Worm (Caenorhabditis elegans) whole organism, L1 larva: ENCODE measurements around the gene H40L08.1.

Experiments
- Y116A8C.19 ChIP-seq: sonication (generic microtip); optimal IDR thresholded peaks from 2 replicates; lab custom pipeline; 2016; ENCODE audit warnings: missing compliant biosample characterization, missing genetic modification characterization, borderline replicate concordance
- ama-1 ChIP-seq: fragments of 150-350 bp; optimal IDR thresholded peaks from 2 replicates; lab custom pipeline; 2014
- fkh-10 ChIP-seq: sonication (generic microtip); optimal IDR thresholded peaks from 2 replicates; lab custom pipeline; 2017; ENCODE audit warnings: missing biosample characterization, missing genetic modification reagents, missing genetic modification characterization
- isw-1 ChIP-seq: fragments of 200-800 bp; sonication (Bioruptor generic); IDR thresholded peaks from 2 replicates; pipeline ENCODE4 v1.3.6; 2022; ENCODE audit warnings: missing genetic modification characterization, missing compliant biosample characterization
- nhr-12 ChIP-seq: sonication (generic microtip); optimal IDR thresholded peaks from 2 replicates; lab custom pipeline; 2017; ENCODE audit warnings: missing biosample characterization, missing genetic modification characterization
- nhr-28 ChIP-seq: fragments of 150-350 bp; optimal IDR thresholded peaks from 2 replicates; lab custom pipeline; 2014; ENCODE audit warnings: missing biosample characterization, missing genetic modification characterization

DNA sequence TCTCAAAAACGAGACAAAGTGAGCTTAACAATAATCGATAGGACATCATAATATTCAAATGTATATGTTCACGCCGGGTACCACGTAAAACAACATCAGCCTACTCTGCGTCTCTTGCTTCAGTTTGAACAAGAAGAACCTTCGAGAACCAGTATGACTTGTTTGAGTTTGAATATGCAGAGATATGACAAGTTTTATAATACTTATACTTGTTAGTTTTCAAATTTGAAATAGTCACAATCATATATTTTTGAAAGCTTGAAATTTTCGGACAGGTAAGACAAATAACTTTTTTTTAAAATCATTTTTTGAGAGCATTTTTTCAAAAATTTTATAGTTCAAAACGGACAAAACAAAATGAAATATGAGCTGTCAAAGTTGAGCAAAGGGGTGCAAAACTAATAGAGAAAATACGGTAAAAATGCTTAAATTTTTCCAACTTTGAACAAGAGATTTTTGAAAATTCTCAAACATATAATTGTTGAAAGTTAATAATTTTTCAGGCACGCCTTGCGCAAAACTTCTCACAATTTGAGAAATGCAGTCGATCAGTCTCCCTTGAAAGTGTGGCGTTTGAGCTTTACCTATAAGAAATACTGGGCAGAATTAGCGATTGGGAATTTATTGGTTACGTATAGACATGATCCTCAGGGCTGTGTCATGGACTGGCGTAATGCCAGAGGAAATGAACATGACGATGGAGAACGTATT lies 30.5 kb downstream of the H40L08.1 start, which contains the start of gene H03G16.1:
- TF ChIP-seq isw-1 (GFP tag; lab: Robert Waterston, UW) (no peak), fkh-10 (GFP tag; lab: Kevin White, UChicago) (no peak), Y116A8C.19 (tag; lab: Kevin White, UChicago) (no peak), nhr-28 (no peak), ama-1 (lab: Kevin White, UChicago) (no peak), nhr-12 (tag; lab: Kevin White, UChicago) (no peak)
